Fruit fly (Drosophila melanogaster): ENCODE data around the gene alpha-Est4.

DNA sequence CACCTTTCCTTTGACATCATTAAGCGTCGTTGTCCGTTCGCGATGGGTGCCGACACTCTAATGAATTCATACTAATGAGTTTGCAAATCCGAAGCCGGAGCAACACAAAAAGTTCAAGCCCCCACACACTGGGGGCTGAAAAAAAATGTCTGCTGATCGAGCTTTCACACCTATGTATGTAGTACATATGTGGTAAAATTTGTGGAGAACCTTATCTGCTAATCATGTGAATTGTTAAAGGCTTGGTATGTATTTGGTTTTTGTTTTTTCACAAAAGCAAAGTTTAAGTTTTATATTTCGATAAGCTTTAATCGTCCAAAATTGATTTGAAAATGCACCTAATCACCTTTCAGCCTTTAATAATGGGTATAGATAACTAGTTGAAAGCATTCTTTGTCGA is 2.1 kb downstream of the alpha-Est4 start, which contains the start of gene alpha-Est5:
- TF ChIP-seq CG1602 (GFP tag; optimal IDR thresholded peaks at IDR 0.05) (no peak), pzg (GFP tag; optimal IDR thresholded peaks at IDR 0.05) (no peak), H15 (GFP tag; IDR thresholded peaks at IDR 0.05) (no peak), Gsc (GFP tag; IDR thresholded peaks at IDR 0.05) (no peak), Pdp1 (GFP tag; optimal IDR thresholded peaks at IDR 0.05) (no peak), trh (GFP tag; optimal IDR thresholded peaks at IDR 0.05) (no peak), zf30C (GFP tag; optimal IDR thresholded peaks at IDR 0.05) (no peak), hbn (GFP tag; IDR thresholded peaks at IDR 0.05; ENCODE audit: partially characterized antibody) (no peak), CG13894 (tag; optimal IDR thresholded peaks at IDR 0.05) (no peak), lov (optimal IDR thresholded peaks at IDR 0.05) (no peak), lov (GFP tag; IDR thresholded peaks at IDR 0.05) (no peak), bsh (GFP tag; optimal IDR thresholded peaks at IDR 0.05) (no peak)

Data from whole organism, embryonic.